Worm (Caenorhabditis elegans): ENCODE measurements around the gene W07G1.1.

Gene W07G1.1

ce11 chrII:13974136-13974535, 34.7 kb upstream of the W07G1.1 start:
- TF ChIP-seq elt-1 (tag; optimal IDR thresholded peaks at IDR 0.05; ENCODE audit: borderline replicate concordance, insufficient read depth): no peak
- no peak for TF ChIP-seq M03D4.4 (tag; optimal IDR thresholded peaks at IDR 0.05)
- TF ChIP-seq mep-1 (tag; optimal IDR thresholded peaks at IDR 0.05): no peak
- no peak for TF ChIP-seq lsy-2 (tag; optimal IDR thresholded peaks at IDR 0.05)
- TF ChIP-seq pha-4 (tag; optimal IDR thresholded peaks at IDR 0.05): no peak

ce11 chrII:13973514-13973913, 34.1 kb upstream of the W07G1.1 start, which contains the start of gene Y39G8B.1:
Y39G8B.1 (minus strand) TSS chrII:13973812.
- TF ChIP-seq tbx-8 (GFP tag; optimal IDR thresholded peaks at IDR 0.05): no peak
- no peak for TF ChIP-seq lin-32 (GFP tag; optimal IDR thresholded peaks at IDR 0.05)
- no peak for TF ChIP-seq pha-4 (tag; optimal IDR thresholded peaks at IDR 0.05)
- no peak for TF ChIP-seq nhr-12 (tag; optimal IDR thresholded peaks at IDR 0.05)
- TF ChIP-seq unc-62 (GFP tag; optimal IDR thresholded peaks at IDR 0.05): no peak
- peak; percentile 46 for TF ChIP-seq ces-1 (GFP tag; optimal IDR thresholded peaks at IDR 0.05)
- peak; percentile 10 for TF ChIP-seq ceh-39 (tag; optimal IDR thresholded peaks at IDR 0.05)
- TF ChIP-seq ztf-11 (tag; optimal IDR thresholded peaks at IDR 0.05): no peak
- peak; percentile 35 for TF ChIP-seq nhr-2 (tag; optimal IDR thresholded peaks at IDR 0.05)

DNA sequence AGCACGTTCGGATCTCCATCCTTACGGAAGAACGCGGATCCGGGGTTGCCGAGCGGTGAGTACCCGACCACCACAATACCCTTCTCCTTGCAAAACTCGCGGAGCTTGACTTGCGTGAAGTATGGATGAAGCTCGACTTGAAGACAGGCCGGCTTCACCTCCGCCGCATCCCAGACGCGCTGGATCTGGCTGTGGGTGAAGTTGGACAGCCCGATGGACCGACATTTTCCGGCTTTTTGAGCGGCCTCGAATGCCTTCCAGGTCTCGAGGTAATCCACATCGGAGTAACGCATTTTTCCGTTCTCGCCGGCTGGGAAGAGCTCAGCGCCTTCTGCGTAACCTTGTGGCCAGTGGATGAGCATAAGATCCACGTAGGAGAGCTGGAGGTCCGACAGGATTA, 32.8 kb upstream of the W07G1.1 start:
- no peak for TF ChIP-seq lin-32 (GFP tag; optimal IDR thresholded peaks at IDR 0.05)
- no peak for TF ChIP-seq nhr-12 (tag; optimal IDR thresholded peaks at IDR 0.05)
- no peak for TF ChIP-seq elt-1 (tag; optimal IDR thresholded peaks at IDR 0.05; ENCODE audit: borderline replicate concordance, insufficient read depth)
- TF ChIP-seq zip-8 (tag; optimal IDR thresholded peaks at IDR 0.05): no peak
- no peak for TF ChIP-seq hlh-1 (tag; optimal IDR thresholded peaks at IDR 0.05)
- no peak for TF ChIP-seq lsy-2 (tag; optimal IDR thresholded peaks at IDR 0.05)
- no peak for TF ChIP-seq lin-13 (tag; optimal IDR thresholded peaks at IDR 0.05)
- no peak for TF ChIP-seq blmp-1 (tag; optimal IDR thresholded peaks at IDR 0.05)
- no peak for TF ChIP-seq bed-3 (GFP tag; optimal IDR thresholded peaks at IDR 0.05)
- TF ChIP-seq mls-2 (tag; optimal IDR thresholded peaks at IDR 0.05): no peak
- no peak for TF ChIP-seq drap-1 (GFP tag; optimal IDR thresholded peaks at IDR 0.05)
- TF ChIP-seq M03D4.4 (tag; optimal IDR thresholded peaks at IDR 0.05): no peak
- no peak for TF ChIP-seq sem-2 (GFP tag; optimal IDR thresholded peaks at IDR 0.05)
- TF ChIP-seq ceh-83 (GFP tag; optimal IDR thresholded peaks at IDR 0.05): no peak
- no peak for TF ChIP-seq ceh-43 (GFP tag; optimal IDR thresholded peaks at IDR 0.05)
- TF ChIP-seq ces-1 (GFP tag; optimal IDR thresholded peaks at IDR 0.05): no peak
- no peak for TF ChIP-seq tbx-8 (GFP tag; optimal IDR thresholded peaks at IDR 0.05)
- no peak for TF ChIP-seq cnd-1 (tag; optimal IDR thresholded peaks at IDR 0.05)

DNA sequence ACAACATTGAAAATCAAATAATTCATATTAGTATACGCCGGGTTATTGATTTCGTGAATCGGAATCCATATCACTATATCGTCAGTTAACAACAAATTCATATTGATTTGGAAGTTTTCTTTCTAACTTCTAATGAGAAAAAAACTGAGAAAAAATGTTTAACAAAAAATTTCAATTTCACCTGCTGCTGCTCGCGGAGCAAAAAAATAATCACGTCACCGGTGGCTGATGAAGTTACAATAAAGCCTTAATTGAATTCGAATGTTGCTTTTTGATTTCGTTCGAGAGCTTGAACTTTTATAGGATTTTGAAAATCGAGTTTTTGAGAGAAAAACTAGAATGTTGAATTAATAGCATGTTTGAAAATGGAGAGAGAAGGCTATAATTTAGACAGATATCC, 29.5 kb upstream of the W07G1.1 start, which contains the start of gene sre-43:
Gene sre-43 (minus strand): TSS at position 101 of the 400 bp plus-strand sequence.
- no peak for TF ChIP-seq unc-120 (tag; optimal IDR thresholded peaks at IDR 0.05; ENCODE audit: poor library complexity, severe bottlenecking)
- TF ChIP-seq nhr-12 (tag; optimal IDR thresholded peaks at IDR 0.05): no peak
- no peak for TF ChIP-seq unc-39 (tag; optimal IDR thresholded peaks at IDR 0.05)
- TF ChIP-seq nhr-2 (tag; optimal IDR thresholded peaks at IDR 0.05): no peak
- no peak for TF ChIP-seq cnd-1 (tag; optimal IDR thresholded peaks at IDR 0.05)
- TF ChIP-seq ham-2 (GFP tag; optimal IDR thresholded peaks at IDR 0.05): no peak
- no peak for TF ChIP-seq flh-1 (GFP tag; optimal IDR thresholded peaks at IDR 0.05)
- TF ChIP-seq blmp-1 (tag; optimal IDR thresholded peaks at IDR 0.05): no peak
- TF ChIP-seq ceh-83 (GFP tag; optimal IDR thresholded peaks at IDR 0.05): no peak
- TF ChIP-seq elt-3 (tag; optimal IDR thresholded peaks at IDR 0.05): no peak
- no peak for TF ChIP-seq sem-2 (GFP tag; optimal IDR thresholded peaks at IDR 0.05)
- no peak for TF ChIP-seq mab-5 (tag; optimal IDR thresholded peaks at IDR 0.05)
- no peak for TF ChIP-seq nhr-76 (tag; optimal IDR thresholded peaks at IDR 0.05)
- TF ChIP-seq snpc-4 (tag; optimal IDR thresholded peaks at IDR 0.05): no peak

DNA sequence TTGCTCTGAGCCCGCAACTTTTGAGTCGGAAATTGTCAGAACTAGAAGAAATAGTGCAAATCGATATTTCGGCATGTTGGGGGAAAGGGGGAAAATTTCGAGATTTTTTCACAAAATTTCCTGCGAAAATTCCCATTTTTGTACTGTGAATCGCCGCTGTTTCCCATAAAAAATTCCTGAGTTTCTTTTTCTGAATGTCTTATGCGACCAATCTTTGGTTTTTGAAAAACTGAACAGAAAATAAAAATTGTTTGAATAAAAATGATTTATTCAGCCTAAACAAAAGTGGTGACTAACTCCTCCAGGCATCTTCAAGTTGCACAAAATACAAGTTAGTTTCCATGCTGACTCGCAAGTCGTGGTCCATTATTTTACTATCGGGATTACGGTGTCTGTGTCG, 26.8 kb upstream of the W07G1.1 start, which contains the start of gene W07G1.7:
Gene W07G1.7 (minus strand): TSS at position 101 of the 400 bp plus-strand sequence.
- no peak for TF ChIP-seq hlh-1 (tag; optimal IDR thresholded peaks at IDR 0.05)
- no peak for TF ChIP-seq tbx-8 (GFP tag; optimal IDR thresholded peaks at IDR 0.05)
- no peak for TF ChIP-seq drap-1 (GFP tag; optimal IDR thresholded peaks at IDR 0.05)
- no peak for TF ChIP-seq mls-2 (tag; optimal IDR thresholded peaks at IDR 0.05)
- TF ChIP-seq ceh-39 (tag; optimal IDR thresholded peaks at IDR 0.05): no peak
- TF ChIP-seq ces-1 (GFP tag; optimal IDR thresholded peaks at IDR 0.05): no peak
- no peak for TF ChIP-seq sem-2 (GFP tag; optimal IDR thresholded peaks at IDR 0.05)
